Worm (Caenorhabditis elegans) whole organism, L1 larva: Measurements from ENCODE around the gene K10D2.5.

Experiments used
- C34B4.2 ChIP-seq: sonication (generic microtip); optimal IDR thresholded peaks from 2 replicates; lab custom pipeline; 2017; ENCODE audit warnings: mild to moderate bottlenecking, missing genetic modification characterization, missing compliant biosample characterization
- aha-1 ChIP-seq: fragments of 150-350 bp; optimal IDR thresholded peaks from 2 replicates; lab custom pipeline; 2014; ENCODE audit warnings: missing biosample characterization, missing genetic modification characterization
- aly-2 ChIP-seq: fragments of 150-350 bp; optimal IDR thresholded peaks from 2 replicates; lab custom pipeline; 2014; ENCODE audit warnings: missing biosample characterization, missing genetic modification characterization
- ceh-82 ChIP-seq, 3 experiments: fragments of 150-350 bp in 1 of 3; sonication (generic microtip) in 2 of 3; optimal IDR thresholded peaks; 2 replicates each; lab custom pipeline; 2014 to 2017; ENCODE audit warnings: missing biosample characterization in 3 of 3, missing genetic modification characterization in 3 of 3
- ceh-90 ChIP-seq: sonication (generic microtip); optimal IDR thresholded peaks from 2 replicates; lab custom pipeline; 2016; ENCODE audit warnings: missing genetic modification characterization, missing compliant biosample characterization
- ces-1 ChIP-seq: fragments of 150-350 bp; optimal IDR thresholded peaks from 2 replicates; lab custom pipeline; 2014; ENCODE audit warnings: missing biosample characterization, missing genetic modification reagents, missing genetic modification characterization
- dpl-1 ChIP-seq, 3 experiments: fragments of 150-350 bp in 2 of 3; sonication (generic microtip) in 1 of 3; optimal IDR thresholded peaks; 2 replicates each; lab custom pipeline; 2014 to 2017; ENCODE audit warnings: missing biosample characterization in 3 of 3, missing genetic modification characterization in 3 of 3, missing genetic modification reagents in 3 of 3
- dsc-1 ChIP-seq: sonication (generic microtip); optimal IDR thresholded peaks from 2 replicates; lab custom pipeline; 2016; ENCODE audit warnings: mild to moderate bottlenecking, missing genetic modification characterization, missing compliant biosample characterization
- efl-3 ChIP-seq: fragments of 200-800 bp; sonication (Bioruptor generic); optimal IDR thresholded peaks from 2 replicates; lab custom pipeline; 2018; ENCODE audit warnings: mild to moderate bottlenecking, missing genetic modification characterization, missing compliant biosample characterization
- egl-13 ChIP-seq: sonication (generic microtip); optimal IDR thresholded peaks from 2 replicates; lab custom pipeline; 2016; ENCODE audit warnings: missing genotype, missing genetic modification reagents, missing genetic modification characterization, missing compliant biosample characterization
- egl-27 ChIP-seq, 2 experiments: fragments of 150-350 bp in 1 of 2; sonication (generic microtip); optimal IDR thresholded peaks; 3 replicates each; lab custom pipeline; 2017 to 2018; ENCODE audit warnings: missing biosample characterization in 2 of 2, missing genetic modification characterization in 2 of 2, missing genetic modification reagents in 2 of 2
- elt-3 ChIP-seq, 6 experiments: fragments of 150-350 bp in 1 of 6; sonication (generic microtip); optimal IDR thresholded peaks; 2 replicates each; lab custom pipeline; 2017 to 2018; ENCODE audit warnings: missing biosample characterization in 6 of 6, missing genetic modification characterization in 6 of 6, inconsistent platforms in 1 of 6
- ets-5 ChIP-seq: fragments of 200-800 bp; sonication (Bioruptor generic); IDR thresholded peaks from 2 replicates; pipeline ENCODE4 v1.3.6; 2022; ENCODE audit warnings: missing genetic modification characterization, missing compliant biosample characterization
- fkh-4 ChIP-seq: sonication (generic microtip); optimal IDR thresholded peaks from 2 replicates; lab custom pipeline; 2016; ENCODE audit warnings: missing compliant biosample characterization, missing genetic modification characterization, borderline replicate concordance
- fkh-8 ChIP-seq: sonication (generic microtip); optimal IDR thresholded peaks from 2 replicates; lab custom pipeline; 2016; ENCODE audit warnings: mild to moderate bottlenecking, missing genetic modification characterization, missing compliant biosample characterization
- fos-1 ChIP-seq: fragments of 150-350 bp; optimal IDR thresholded peaks from 2 replicates; lab custom pipeline; 2014; ENCODE audit warnings: missing biosample characterization, missing genetic modification characterization
- hlh-17 ChIP-seq: fragments of 200-800 bp; sonication (Bioruptor generic); optimal IDR thresholded peaks from 2 replicates; lab custom pipeline; 2018; ENCODE audit warnings: missing genetic modification characterization, mild to moderate bottlenecking, missing compliant biosample characterization, moderate library complexity, borderline replicate concordance
- hlh-4 ChIP-seq: sonication (generic microtip); optimal IDR thresholded peaks from 2 replicates; lab custom pipeline; 2016; ENCODE audit warnings: mild to moderate bottlenecking, missing genetic modification characterization, missing compliant biosample characterization
- hpl-2 ChIP-seq: fragments of 150-350 bp; optimal IDR thresholded peaks from 2 replicates; lab custom pipeline; 2014; ENCODE audit warnings: missing biosample characterization, missing genetic modification reagents, missing genetic modification characterization
- irx-1 ChIP-seq: sonication (generic microtip); optimal IDR thresholded peaks from 2 replicates; lab custom pipeline; 2016; ENCODE audit warnings: missing genetic modification characterization, missing compliant biosample characterization
- jun-1 ChIP-seq: fragments of 150-350 bp; optimal IDR thresholded peaks from 2 replicates; lab custom pipeline; 2014; ENCODE audit warnings: missing biosample characterization, missing genetic modification reagents, missing genetic modification characterization
- lin-15B ChIP-seq: fragments of 150-350 bp; sonication (generic microtip); optimal IDR thresholded peaks from 3 replicates; lab custom pipeline; 2014; ENCODE audit warnings: missing biosample characterization, missing genetic modification characterization
- lin-35 ChIP-seq, 2 experiments: fragments of 150-350 bp; optimal IDR thresholded peaks; 2 replicates each; lab custom pipeline; 2014; ENCODE audit warnings: missing biosample characterization in 2 of 2, missing genetic modification characterization in 2 of 2, missing genetic modification reagents in 2 of 2
- lin-39 ChIP-seq: fragments of 150-350 bp; optimal IDR thresholded peaks from 2 replicates; lab custom pipeline; 2014; ENCODE audit warnings: missing biosample characterization, missing genetic modification reagents, missing genetic modification characterization
- lir-3 ChIP-seq: sonication (generic microtip); optimal IDR thresholded peaks from 2 replicates; lab custom pipeline; 2016; ENCODE audit warnings: mild to moderate bottlenecking, missing genetic modification characterization, moderate library complexity, missing compliant biosample characterization; ENCODE audit not compliant: poor library complexity
- mef-2 ChIP-seq: fragments of 150-350 bp; optimal IDR thresholded peaks from 2 replicates; lab custom pipeline; 2014; ENCODE audit warnings: missing biosample characterization, missing genetic modification characterization
- nhr-12 ChIP-seq: sonication (generic microtip); optimal IDR thresholded peaks from 2 replicates; lab custom pipeline; 2017; ENCODE audit warnings: missing biosample characterization, missing genetic modification characterization
- nhr-19 ChIP-seq: fragments of 200-800 bp; sonication (Bioruptor generic); conservative IDR thresholded peaks from 2 replicates; pipeline ENCODE4 v1.3.6; 2022; ENCODE audit warnings: missing genetic modification characterization, missing compliant biosample characterization
- nhr-28 ChIP-seq: fragments of 150-350 bp; optimal IDR thresholded peaks from 2 replicates; lab custom pipeline; 2014; ENCODE audit warnings: missing biosample characterization, missing genetic modification characterization
- nhr-47 ChIP-seq: sonication (generic microtip); optimal IDR thresholded peaks from 2 replicates; lab custom pipeline; 2016; ENCODE audit warnings: mild to moderate bottlenecking, missing genetic modification characterization, moderate library complexity, missing compliant biosample characterization
- nhr-71 ChIP-seq: sonication (generic microtip); optimal IDR thresholded peaks from 2 replicates; lab custom pipeline; 2016; ENCODE audit warnings: mild to moderate bottlenecking, missing genetic modification characterization, moderate library complexity, missing compliant biosample characterization
- nhr-76 ChIP-seq: sonication (generic microtip); optimal IDR thresholded peaks from 2 replicates; lab custom pipeline; 2017; ENCODE audit warnings: missing biosample characterization, missing genetic modification characterization
- nhr-84 ChIP-seq: sonication (generic microtip); optimal IDR thresholded peaks from 2 replicates; lab custom pipeline; 2017; ENCODE audit warnings: missing biosample characterization, missing genetic modification characterization
- nhr-85 ChIP-seq: sonication (generic microtip); peaks from one replicate; lab custom pipeline; 2016; ENCODE audit warnings: missing genetic modification characterization, inconsistent platforms, missing compliant biosample characterization
- pax-3 ChIP-seq: fragments of 200-800 bp; sonication (Bioruptor generic); optimal IDR thresholded peaks from 2 replicates; lab custom pipeline; 2018; ENCODE audit warnings: mild to moderate bottlenecking, missing genetic modification characterization, moderate library complexity, missing compliant biosample characterization
- pqm-1 ChIP-seq: sonication (generic microtip); optimal IDR thresholded peaks from 3 replicates; lab custom pipeline; 2017; ENCODE audit warnings: missing biosample characterization, missing genetic modification characterization
- rnt-1 ChIP-seq: sonication (generic microtip); optimal IDR thresholded peaks from 2 replicates; lab custom pipeline; 2016; ENCODE audit warnings: mild to moderate bottlenecking, missing genetic modification characterization, moderate library complexity, missing compliant biosample characterization
- snpc-4 ChIP-seq: fragments of 150-350 bp; optimal IDR thresholded peaks from 2 replicates; lab custom pipeline; 2014; ENCODE audit warnings: missing biosample characterization, missing genetic modification characterization
- snu-23 ChIP-seq: sonication (generic microtip); optimal IDR thresholded peaks from 2 replicates; lab custom pipeline; 2016; ENCODE audit warnings: missing genetic modification characterization, missing compliant biosample characterization
- sox-4 ChIP-seq: sonication (generic microtip); optimal IDR thresholded peaks from 2 replicates; lab custom pipeline; 2016; ENCODE audit warnings: missing genetic modification characterization, missing compliant biosample characterization
- sup-37 ChIP-seq: fragments of 200-800 bp; sonication (Bioruptor generic); optimal IDR thresholded peaks from 2 replicates; lab custom pipeline; 2018; ENCODE audit warnings: mild to moderate bottlenecking, missing genetic modification characterization, missing compliant biosample characterization
- swsn-7 ChIP-seq: sonication (generic microtip); optimal IDR thresholded peaks from 2 replicates; lab custom pipeline; 2016; ENCODE audit warnings: missing genetic modification characterization, missing compliant biosample characterization
- tbx-2 ChIP-seq: sonication (generic microtip); optimal IDR thresholded peaks from 2 replicates; lab custom pipeline; 2016; ENCODE audit warnings: missing genetic modification characterization, missing compliant biosample characterization
- tlp-1 ChIP-seq: fragments of 150-350 bp; optimal IDR thresholded peaks from 2 replicates; lab custom pipeline; 2014; ENCODE audit warnings: missing biosample characterization, missing genetic modification characterization
- unc-130 ChIP-seq: fragments of 150-350 bp; optimal IDR thresholded peaks from 2 replicates; lab custom pipeline; 2017; ENCODE audit warnings: missing biosample characterization, missing genetic modification characterization, inconsistent platforms
- unc-30 ChIP-seq: sonication (generic microtip); optimal IDR thresholded peaks from 2 replicates; lab custom pipeline; 2017; ENCODE audit warnings: missing biosample characterization, missing genetic modification characterization
- unc-62 ChIP-seq: fragments of 150-350 bp; optimal IDR thresholded peaks from 2 replicates; lab custom pipeline; 2014; ENCODE audit warnings: missing biosample characterization, missing genetic modification reagents, missing genetic modification characterization
- unc-86 ChIP-seq: sonication (generic microtip); optimal IDR thresholded peaks from 2 replicates; lab custom pipeline; 2016; ENCODE audit warnings: missing genetic modification characterization, missing compliant biosample characterization
- xbp-1 ChIP-seq: sonication (generic microtip); optimal IDR thresholded peaks from 2 replicates; lab custom pipeline; 2016; ENCODE audit warnings: missing genetic modification characterization, missing compliant biosample characterization
- zip-4 ChIP-seq: fragments of 200-800 bp; sonication (Bioruptor generic); optimal IDR thresholded peaks from 2 replicates; lab custom pipeline; 2018; ENCODE audit warnings: mild to moderate bottlenecking, missing genetic modification characterization, moderate library complexity, missing compliant biosample characterization
- ztf-11 ChIP-seq, 2 experiments: sonication (generic microtip); optimal IDR thresholded peaks; 2 replicates each; lab custom pipeline; 2016 to 2017; ENCODE audit warnings: missing genetic modification characterization in 2 of 2, missing biosample characterization in 1 of 2, missing compliant biosample characterization in 1 of 2
- ztf-4 ChIP-seq: fragments of 150-350 bp; optimal IDR thresholded peaks from 2 replicates; lab custom pipeline; 2014; ENCODE audit warnings: missing biosample characterization, missing genetic modification characterization

K10D2.5 gene

DNA sequence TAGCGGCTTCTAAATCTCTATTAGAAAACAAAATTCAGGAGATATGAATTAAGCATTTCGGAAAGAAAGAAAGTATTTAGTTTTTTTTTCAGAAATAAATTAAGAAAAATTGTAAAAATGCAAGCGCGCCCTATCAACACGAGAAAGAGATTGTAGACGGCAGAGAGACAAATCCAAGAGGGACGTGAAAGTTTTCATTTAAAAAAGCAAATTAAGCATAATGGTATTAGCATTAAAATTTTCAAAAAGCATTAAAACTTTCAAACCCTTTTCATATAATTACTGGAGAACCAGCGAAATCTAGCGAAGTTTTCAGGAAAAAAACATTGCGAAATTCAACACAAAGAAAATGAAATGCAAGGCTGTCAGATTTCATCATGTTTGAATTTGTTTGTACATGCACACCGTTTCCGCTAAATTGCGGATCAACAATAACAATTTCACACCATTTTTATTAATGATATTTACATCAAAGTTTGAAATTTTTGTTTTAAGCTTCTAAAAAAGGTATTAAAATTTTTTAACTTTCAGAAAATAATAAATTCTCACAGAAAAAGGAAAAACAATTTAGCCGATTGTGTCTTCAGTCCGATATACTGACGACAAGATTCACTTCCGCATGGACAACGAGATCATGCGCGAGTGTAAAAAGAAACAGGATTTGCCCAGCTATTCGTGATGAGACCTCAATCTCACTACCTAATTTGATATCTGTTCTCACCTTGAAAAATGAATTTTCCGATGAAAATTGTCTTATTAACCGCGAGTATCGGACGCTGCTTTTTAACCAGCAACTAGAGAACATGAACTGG is 9.5 kb upstream of the K10D2.5 start, which contains the start of gene gars-1 (continued):
- TF ChIP-seq C34B4.2 (tag; lab: Kevin White, UChicago) (no peak), sox-4 (no peak), unc-30 (tag; lab: Kevin White, UChicago) (no peak), ztf-11 (tag; optimal IDR thresholded peaks at IDR 0.05; lab: Kevin White, UChicago) (no peak), aly-2 (tag; lab: Kevin White, UChicago) (no peak), unc-130 (tag; lab: Kevin White, UChicago) (no peak), nhr-84 (tag; lab: Kevin White, UChicago) (no peak), pqm-1 (tag; lab: Kevin White, UChicago) (no peak), zip-4 (GFP tag; lab: Kevin White, UChicago) (peak; percentile 82), sup-37 (no peak), egl-27 (tag; optimal IDR thresholded peaks at IDR 0.05; lab: Kevin White, UChicago) (no peak), jun-1 (tag; lab: Kevin White, UChicago) (no peak), xbp-1 (tag; lab: Kevin White, UChicago) (no peak), lin-15B (tag; lab: Kevin White, UChicago) (peak; percentile 9), fos-1 (tag; lab: Kevin White, UChicago) (no peak), tbx-2 (tag; lab: Kevin White, UChicago) (no peak), snu-23 (no peak), hpl-2 (no peak), nhr-19 (GFP tag; lab: Robert Waterston, UW) (no peak), hlh-17 (no peak), nhr-12 (no peak), rnt-1 (tag; lab: Kevin White, UChicago) (peak; percentile 15), nhr-85 (tag; lab: Kevin White, UChicago) (peak; percentile 25), fkh-4 (tag; lab: Kevin White, UChicago) (no peak), ztf-4 (tag; lab: Kevin White, UChicago) (no peak), mef-2 (tag; lab: Kevin White, UChicago) (no peak), aha-1 (no peak), lin-39 (tag; lab: Kevin White, UChicago) (no peak), lir-3 (tag; lab: Kevin White, UChicago) (no peak), nhr-47 (no peak), unc-86 (no peak), nhr-76 (tag; lab: Kevin White, UChicago) (no peak), swsn-7 (tag; lab: Kevin White, UChicago) (no peak), pax-3 (tag; lab: Kevin White, UChicago) (no peak), lin-35 (GFP tag; optimal IDR thresholded peaks at IDR 0.05; lab: Kevin White, UChicago) (peak in 1 of 2 experiments; percentile 37), elt-3 (tag; optimal IDR thresholded peaks at IDR 0.05; lab: Kevin White, UChicago) (no peak), nhr-71 (tag; lab: Kevin White, UChicago) (peak; percentile 19), hlh-4 (tag; lab: Kevin White, UChicago) (no peak), ces-1 (GFP tag; lab: Kevin White, UChicago) (no peak), ceh-90 (tag; lab: Kevin White, UChicago) (no peak), unc-62 (GFP tag; lab: Kevin White, UChicago) (no peak), nhr-28 (tag; lab: Kevin White, UChicago) (no peak), efl-3 (no peak), ceh-82 (tag; optimal IDR thresholded peaks at IDR 0.05; lab: Kevin White, UChicago) (no peak), snpc-4 (tag; lab: Kevin White, UChicago) (no peak), fkh-8 (no peak), egl-13 (tag; lab: Kevin White, UChicago) (no peak), dsc-1 (tag; lab: Kevin White, UChicago) (no peak), dpl-1 (GFP tag; optimal IDR thresholded peaks at IDR 0.05; lab: Kevin White, UChicago) (peak; percentile 6 to 53 (median 7)), tlp-1 (no peak), ets-5 (no peak), irx-1 (no peak)
